Fruit fly (Drosophila melanogaster): Measurements from ENCODE around the gene CG34159.

CG34159 gene

dm6 chr2L:10249655-10250202 lies 45.6 kb upstream of the CG34159 start (continued):
- TF ChIP-seq org-1 (GFP tag; optimal IDR thresholded peaks at IDR 0.05) (no peak), eve (GFP tag; optimal IDR thresholded peaks at IDR 0.05) (peak in 1 of 2 experiments; percentile 91), nmo (GFP tag; optimal IDR thresholded peaks at IDR 0.05) (no peak), Antp (GFP tag; optimal IDR thresholded peaks at IDR 0.05) (no peak), sc (optimal IDR thresholded peaks at IDR 0.05) (no peak), sc (GFP tag; optimal IDR thresholded peaks at IDR 0.05) (no peak), CG8765 (GFP tag; IDR thresholded peaks at IDR 0.05) (no peak), CG17359 (tag; optimal IDR thresholded peaks at IDR 0.05) (peak; percentile 34), pan (optimal IDR thresholded peaks at IDR 0.05) (no peak), pan (GFP tag; optimal IDR thresholded peaks at IDR 0.05 in 1 of 2, IDR thresholded peaks at IDR 0.05 in 1 of 2) (no peak), Chrac-16 (GFP tag; optimal IDR thresholded peaks at IDR 0.05) (no peak), gro (GFP tag; optimal IDR thresholded peaks at IDR 0.05) (no peak), bab2 (GFP tag; optimal IDR thresholded peaks at IDR 0.05) (peak; percentile 17), CG5953 (GFP tag; IDR thresholded peaks at IDR 0.05) (no peak), unc-4 (GFP tag; IDR thresholded peaks at IDR 0.05; ENCODE audit: partially characterized antibody) (no peak), Oli (tag; optimal IDR thresholded peaks at IDR 0.05) (no peak), CG10274 (GFP tag; optimal IDR thresholded peaks at IDR 0.05) (no peak), vfl (GFP tag; optimal IDR thresholded peaks at IDR 0.05) (no peak), klu (GFP tag; IDR thresholded peaks at IDR 0.05) (no peak), fru (optimal IDR thresholded peaks at IDR 0.05) (no peak), CG18619 (GFP tag; optimal IDR thresholded peaks at IDR 0.05) (no peak), corto (GFP tag; optimal IDR thresholded peaks at IDR 0.05) (peak; percentile 20), Sry-β (GFP tag; optimal IDR thresholded peaks at IDR 0.05) (no peak), knrl (GFP tag; IDR thresholded peaks at IDR 0.05; ENCODE audit: partially characterized antibody) (no peak), Fer3 (tag; optimal IDR thresholded peaks at IDR 0.05) (no peak), CG43689 (GFP tag; IDR thresholded peaks at IDR 0.05) (no peak), CG13424 (tag; optimal IDR thresholded peaks at IDR 0.05) (peak; percentile 34), Lpt (GFP tag; optimal IDR thresholded peaks at IDR 0.05) (no peak), Ets65A (GFP tag) (no peak), NFAT (GFP tag; IDR thresholded peaks at IDR 0.05) (no peak), Meics (GFP tag; optimal IDR thresholded peaks at IDR 0.05) (no peak), CG10267 (tag; optimal IDR thresholded peaks at IDR 0.05) (no peak), CG10979 (tag; optimal IDR thresholded peaks at IDR 0.05) (no peak), lab (GFP tag; optimal IDR thresholded peaks at IDR 0.05) (no peak), CG17802 (tag; optimal IDR thresholded peaks at IDR 0.05) (no peak), Dip3 (GFP tag; optimal IDR thresholded peaks at IDR 0.05) (no peak), stc (GFP tag; IDR thresholded peaks at IDR 0.05) (no peak), CG2875 (GFP tag; optimal IDR thresholded peaks at IDR 0.05) (peak; percentile 27), sd (tag; optimal IDR thresholded peaks at IDR 0.05) (peak; percentile 76), Hand (GFP tag; optimal IDR thresholded peaks at IDR 0.05) (no peak), CG13296 (GFP tag; optimal IDR thresholded peaks at IDR 0.05) (peak; percentile 80), psq (GFP tag; optimal IDR thresholded peaks at IDR 0.05) (no peak), CG6654 (GFP tag; optimal IDR thresholded peaks at IDR 0.05) (no peak), D (optimal IDR thresholded peaks at IDR 0.05) (no peak), D (GFP tag; optimal IDR thresholded peaks at IDR 0.05) (peak; percentile 57), CG9727 (GFP tag; optimal IDR thresholded peaks at IDR 0.05) (no peak), Vsx1 (GFP tag; optimal IDR thresholded peaks at IDR 0.05) (no peak), wek (GFP tag; optimal IDR thresholded peaks at IDR 0.05) (peak; percentile 70), so (GFP tag; IDR thresholded peaks at IDR 0.05) (no peak), Pdp1 (GFP tag; optimal IDR thresholded peaks at IDR 0.05) (no peak), CG15011 (GFP tag; optimal IDR thresholded peaks at IDR 0.05) (no peak), ems (GFP tag; optimal IDR thresholded peaks at IDR 0.05) (no peak)

All from whole organism, embryonic.